Fruit fly (Drosophila melanogaster) whole organism, pupa: Measurements from ENCODE around the gene Pak3.

Source experiments
- CG10348 ChIP-seq: fragments of 200-800 bp; sonication (Bioruptor generic); IDR thresholded peaks from 2 replicates; pipeline ENCODE4 v1.3.6; 2022; ENCODE audit warnings: missing biosample characterization, missing genetic modification characterization
- CG12605 ChIP-seq: fragments of 200-800 bp; sonication (Bioruptor generic); IDR thresholded peaks from 2 replicates; pipeline ENCODE4 v1.3.6; 2022; ENCODE audit warnings: missing biosample characterization, missing genetic modification characterization
- CG14655 ChIP-seq: fragments of 200-800 bp; sonication (Bioruptor generic); optimal IDR thresholded peaks from 3 replicates; lab custom pipeline; 2017; ENCODE audit warnings: mild to moderate bottlenecking, missing biosample characterization, missing genetic modification reagents, missing genetic modification characterization
- CG15710 ChIP-seq: fragments of 200-800 bp; sonication (Bioruptor generic); optimal IDR thresholded peaks from 2 replicates; lab custom pipeline; 2018; ENCODE audit warnings: missing biosample characterization, mild to moderate bottlenecking, missing genetic modification characterization, moderate library complexity
- CG17806 ChIP-seq: fragments of 200-800 bp; sonication (Bioruptor generic); optimal IDR thresholded peaks from 2 replicates; lab custom pipeline; 2018; ENCODE audit warnings: missing biosample characterization, mild to moderate bottlenecking, missing genetic modification characterization, moderate library complexity
- CG32121 ChIP-seq: fragments of 200-800 bp; sonication (Bioruptor generic); IDR thresholded peaks from 2 replicates; pipeline ENCODE4 v1.3.6; 2022; ENCODE audit warnings: missing biosample characterization, missing genetic modification characterization
- CG34367 ChIP-seq: fragments of 200-800 bp; sonication (Bioruptor generic); optimal IDR thresholded peaks from 2 replicates; lab custom pipeline; 2018; ENCODE audit warnings: missing biosample characterization, mild to moderate bottlenecking, missing genetic modification characterization
- CG4496 ChIP-seq: fragments of 200-800 bp; sonication (Bioruptor generic); IDR thresholded peaks from 3 replicates; pipeline ENCODE4 v1.3.6; 2022; ENCODE audit warnings: missing biosample characterization, missing genetic modification characterization
- CG8159 ChIP-seq: fragments of 200-800 bp; sonication (Bioruptor generic); optimal IDR thresholded peaks from 3 replicates; lab custom pipeline; 2018; ENCODE audit warnings: missing biosample characterization, mild to moderate bottlenecking, missing genetic modification characterization, moderate library complexity
- CG8301 ChIP-seq: fragments of 200-800 bp; sonication (Bioruptor generic); optimal IDR thresholded peaks from 2 replicates; lab custom pipeline; 2018; ENCODE audit warnings: missing biosample characterization, mild to moderate bottlenecking, missing genetic modification characterization
- CG9948 ChIP-seq: fragments of 200-800 bp; sonication (Bioruptor generic); optimal IDR thresholded peaks from 2 replicates; lab custom pipeline; 2018; ENCODE audit warnings: missing biosample characterization, mild to moderate bottlenecking, missing genetic modification characterization, moderate library complexity
- D1 ChIP-seq: fragments of 200-800 bp; sonication (Bioruptor generic); optimal IDR thresholded peaks from 2 replicates; lab custom pipeline; 2018; ENCODE audit warnings: missing biosample characterization, mild to moderate bottlenecking, missing genetic modification characterization, moderate library complexity
- EcR ChIP-seq: fragments of 200-800 bp; sonication (Bioruptor generic); optimal IDR thresholded peaks from 3 replicates; lab custom pipeline; 2019; ENCODE audit warnings: missing biosample characterization, missing genetic modification characterization, mild to moderate bottlenecking, moderate library complexity, missing genetic modification reagents
- Ets98B ChIP-seq: fragments of 200-800 bp; sonication (Bioruptor generic); IDR thresholded peaks from 2 replicates; pipeline ENCODE4 v1.3.6; 2022; ENCODE audit warnings: missing biosample characterization, missing genetic modification characterization
- Pif1A ChIP-seq: fragments of 200-800 bp; sonication (Bioruptor generic); optimal IDR thresholded peaks from 3 replicates; lab custom pipeline; 2016; ENCODE audit warnings: missing biosample characterization, missing genetic modification characterization
- Pif1B ChIP-seq: fragments of 200-800 bp; sonication (Bioruptor generic); optimal IDR thresholded peaks from 3 replicates; lab custom pipeline; 2016; ENCODE audit warnings: missing biosample characterization, missing genetic modification characterization
- Snoo ChIP-seq: fragments of 200-800 bp; sonication (Bioruptor generic); optimal IDR thresholded peaks from 3 replicates; lab custom pipeline; 2017; ENCODE audit warnings: missing biosample characterization, mild to moderate bottlenecking, missing genetic modification characterization, inconsistent platforms
- fd96Ca ChIP-seq: fragments of 200-800 bp; sonication (Bioruptor generic); IDR thresholded peaks from 3 replicates; pipeline ENCODE4 v1.3.6; 2022; ENCODE audit warnings: missing biosample characterization, missing genetic modification characterization
- gl ChIP-seq: fragments of 200-800 bp; sonication (Bioruptor generic); optimal IDR thresholded peaks from 2 replicates; lab custom pipeline; 2018; ENCODE audit warnings: missing biosample characterization, mild to moderate bottlenecking, missing genetic modification characterization
- rn ChIP-seq: fragments of 200-800 bp; sonication (Bioruptor generic); IDR thresholded peaks from 2 replicates; pipeline ENCODE4 v1.3.6; 2022; ENCODE audit warnings: missing biosample characterization, missing genetic modification characterization

Pak3 gene

DNA sequence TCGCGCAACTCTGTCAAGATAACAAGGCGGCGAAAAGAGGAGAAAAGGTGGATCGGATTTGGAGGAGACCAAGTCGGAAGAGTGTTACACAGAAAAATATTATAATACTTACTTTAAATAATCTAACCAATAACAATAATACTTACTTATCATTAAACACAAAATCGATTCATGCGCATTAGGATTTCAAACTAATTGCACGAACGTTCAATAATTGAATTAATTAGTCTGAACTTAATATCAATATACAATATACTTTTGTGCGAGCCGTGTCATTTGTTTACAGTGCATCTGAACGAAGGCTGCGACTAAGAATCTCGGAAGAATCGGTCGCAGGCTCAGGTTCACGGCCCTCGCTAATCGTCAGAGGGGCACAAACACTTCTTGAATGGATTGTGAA lies 58.2 kb downstream of the Pak3 start:
- TF ChIP-seq Pif1B (GFP tag; lab: Kevin White, UChicago) (no peak), CG8159 (no peak), CG4496 (GFP tag; lab: Robert Waterston, UW) (no peak), CG9948 (tag; lab: Kevin White, UChicago) (no peak), CG32121 (GFP tag; lab: Robert Waterston, UW) (no peak), EcR (GFP tag; lab: Kevin White, UChicago) (no peak), Pif1A (no peak), Snoo (tag; lab: Kevin White, UChicago) (no peak), CG12605 (GFP tag; lab: Robert Waterston, UW) (no peak), fd96Ca (GFP tag; lab: Robert Waterston, UW) (no peak), rn (GFP tag; lab: Robert Waterston, UW) (no peak), CG17806 (no peak), gl (tag; lab: Kevin White, UChicago) (no peak), CG14655 (GFP tag; lab: Kevin White, UChicago) (no peak), D1 (tag; lab: Kevin White, UChicago) (no peak), CG34367 (tag; lab: Kevin White, UChicago) (no peak), CG15710 (tag; lab: Kevin White, UChicago) (no peak), CG10348 (GFP tag; lab: Robert Waterston, UW) (no peak), Ets98B (GFP tag; lab: Robert Waterston, UW) (no peak), CG8301 (tag; lab: Kevin White, UChicago) (no peak)
